Fruit fly (Drosophila melanogaster): ENCODE measurements around the gene ema.
A peak's percentile ranks its signal among the peaks of the same experiment; 100 is the strongest.

The ema gene

dm6 chr3R:16452954-16453587 lies 11.6 kb upstream of the ema start (continued):
- no peak for TF ChIP-seq HLH54F (GFP tag; optimal IDR thresholded peaks at IDR 0.05)
- no peak for TF ChIP-seq ken (GFP tag; IDR thresholded peaks at IDR 0.05)
- TF ChIP-seq Sox100B (GFP tag; optimal IDR thresholded peaks at IDR 0.05): no peak
- TF ChIP-seq CG8924 (tag; optimal IDR thresholded peaks at IDR 0.05): peak; percentile 13
- TF ChIP-seq sqz (GFP tag; optimal IDR thresholded peaks at IDR 0.05): no peak
- TF ChIP-seq CG31224 (GFP tag; IDR thresholded peaks at IDR 0.05): no peak
- TF ChIP-seq CG12942 (GFP tag; optimal IDR thresholded peaks at IDR 0.05): no peak
- TF ChIP-seq lbe (GFP tag; optimal IDR thresholded peaks at IDR 0.05): no peak
- TF ChIP-seq Blimp-1 (GFP tag; optimal IDR thresholded peaks at IDR 0.05): peak; percentile 58
- peak; percentile 16 for TF ChIP-seq grn (GFP tag; optimal IDR thresholded peaks at IDR 0.05)
- no peak for TF ChIP-seq gcm2 (GFP tag; optimal IDR thresholded peaks at IDR 0.05)
- no peak for TF ChIP-seq pita (GFP tag; optimal IDR thresholded peaks at IDR 0.05)
- no peak for TF ChIP-seq lmd (GFP tag; IDR thresholded peaks at IDR 0.05)
- no peak for TF ChIP-seq fd96Cb (tag; optimal IDR thresholded peaks at IDR 0.05)
- no peak for TF ChIP-seq otp (GFP tag; IDR thresholded peaks at IDR 0.05)
- peak; percentile 52; the same call in 1 of the 2 replicates for TF ChIP-seq vvl (GFP tag; IDR thresholded peaks at IDR 0.05)
- no peak for TF ChIP-seq CG6254 (GFP tag; optimal IDR thresholded peaks at IDR 0.05)
- TF ChIP-seq Oaz (GFP tag; IDR thresholded peaks at IDR 0.05): no peak
- no peak for TF ChIP-seq CG10431 (GFP tag; optimal IDR thresholded peaks at IDR 0.05)
- peak; percentile 90; the same call in 3 of the 4 replicates for TF ChIP-seq chinmo (GFP tag; IDR thresholded peaks at IDR 0.05; ENCODE audit: partially characterized antibody)
- TF ChIP-seq psq (GFP tag; optimal IDR thresholded peaks at IDR 0.05): no peak
- no peak for TF ChIP-seq fd102C (GFP tag; optimal IDR thresholded peaks at IDR 0.05)
- no peak for TF ChIP-seq CG15514 (GFP tag; optimal IDR thresholded peaks at IDR 0.05)
- no peak for TF ChIP-seq sens-2 (GFP tag; IDR thresholded peaks at IDR 0.05)
- peak; percentile 60; the same call in 1 of the 3 replicates for TF ChIP-seq z (GFP tag; IDR thresholded peaks at IDR 0.05)
- TF ChIP-seq CG12659 (GFP tag; optimal IDR thresholded peaks at IDR 0.05): no peak
- peak; percentile 10 for TF ChIP-seq gsb-n (tag; optimal IDR thresholded peaks at IDR 0.05)
- no peak for TF ChIP-seq Ptx1 (GFP tag; IDR thresholded peaks at IDR 0.05)
- TF ChIP-seq CG6683 (GFP tag; optimal IDR thresholded peaks at IDR 0.05): no peak
- TF ChIP-seq CG43689 (GFP tag; IDR thresholded peaks at IDR 0.05): no peak
- no peak for TF ChIP-seq tll (GFP tag; optimal IDR thresholded peaks at IDR 0.05)
- TF ChIP-seq Vsx1 (GFP tag; optimal IDR thresholded peaks at IDR 0.05): no peak
- TF ChIP-seq CG1602 (GFP tag; optimal IDR thresholded peaks at IDR 0.05): no peak
- no peak for TF ChIP-seq hkb (optimal IDR thresholded peaks at IDR 0.05)
- no peak for TF ChIP-seq hkb (GFP tag; IDR thresholded peaks at IDR 0.05)
- TF ChIP-seq CG31365 (tag; optimal IDR thresholded peaks at IDR 0.05): no peak
- TF ChIP-seq CG2678 (tag; optimal IDR thresholded peaks at IDR 0.05): no peak
- no peak for TF ChIP-seq CG9215 (GFP tag; IDR thresholded peaks at IDR 0.05)
- no peak for TF ChIP-seq zfh2 (GFP tag; optimal IDR thresholded peaks at IDR 0.05)
- TF ChIP-seq Fer1 (GFP tag; optimal IDR thresholded peaks at IDR 0.05): no peak
- no peak for TF ChIP-seq CG14965 (GFP tag; optimal IDR thresholded peaks at IDR 0.05; ENCODE audit: borderline replicate concordance)
- TF ChIP-seq Poxn (GFP tag; IDR thresholded peaks at IDR 0.05): no peak
- TF ChIP-seq ase (GFP tag; IDR thresholded peaks at IDR 0.05): no peak
- no peak for TF ChIP-seq Gsc (GFP tag; IDR thresholded peaks at IDR 0.05)
- no peak for TF ChIP-seq klu (GFP tag; IDR thresholded peaks at IDR 0.05)
- peak; percentile 25 for TF ChIP-seq sug (tag; optimal IDR thresholded peaks at IDR 0.05)
- TF ChIP-seq Tbp (GFP tag; optimal IDR thresholded peaks at IDR 0.05): no peak
- TF ChIP-seq CG18011 (GFP tag; optimal IDR thresholded peaks at IDR 0.05): no peak
- TF ChIP-seq CG14050 (GFP tag; IDR thresholded peaks at IDR 0.05): no peak
- no peak for TF ChIP-seq CG12391 (tag; optimal IDR thresholded peaks at IDR 0.05)
- no peak for TF ChIP-seq croc (GFP tag; conservative IDR thresholded peaks at IDR 0.05)
